Worm (Caenorhabditis elegans): Measurements from ENCODE around the gene F28H6.8.

The F28H6.8 gene

DNA sequence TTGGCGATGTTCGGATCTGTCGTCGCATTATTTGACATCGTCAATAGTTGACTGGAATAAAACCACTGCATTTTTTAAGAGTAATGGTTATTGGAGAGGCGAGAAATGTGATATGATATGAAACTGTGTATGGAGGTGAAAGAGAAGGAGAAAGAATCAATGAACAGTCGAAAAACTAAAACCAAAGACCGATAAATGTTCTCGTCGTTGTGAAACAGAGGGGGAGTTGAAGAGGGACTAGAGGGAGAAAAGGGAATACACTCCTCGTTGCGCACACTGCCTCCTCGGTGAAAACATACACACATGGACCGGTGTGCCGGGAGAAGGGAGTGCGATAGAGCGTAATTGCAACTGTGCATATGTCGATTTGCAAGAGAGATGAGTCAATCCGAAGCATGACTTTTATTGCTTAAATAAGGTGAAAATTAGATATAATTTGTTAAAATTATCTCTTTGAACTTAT is 35.5 kb upstream of the F28H6.8 start, which contains the start of gene sym-4:
TSS of gene sym-4 (minus strand) at position 51 of the 463 bp plus-strand sequence.
- TF ChIP-seq Y79H2A.3 (GFP tag; conservative IDR thresholded peaks at IDR 0.05) (no peak), Y95B8A.8 (GFP tag; IDR thresholded peaks at IDR 0.05) (no peak), egrh-3 (GFP tag; IDR thresholded peaks at IDR 0.05) (0 out of 2 replicates have a peak, but pooled peaks have one; percentile 27), T07F8.4 (tag; optimal IDR thresholded peaks at IDR 0.05) (no peak), unc-62 (GFP tag; optimal IDR thresholded peaks at IDR 0.05) (no peak), unc-130 (GFP tag; optimal IDR thresholded peaks at IDR 0.05) (no peak), fkh-3 (tag; optimal IDR thresholded peaks at IDR 0.05) (no peak), F22D6.2 (tag; optimal IDR thresholded peaks at IDR 0.05) (no peak), F39B2.1 (GFP tag; IDR thresholded peaks at IDR 0.05) (no peak), rcor-1 (GFP tag; IDR thresholded peaks at IDR 0.05) (peak; percentile 54), hmg-1.2 (GFP tag; IDR thresholded peaks at IDR 0.05) (peak; percentile 91), F23B12.7 (tag; optimal IDR thresholded peaks at IDR 0.05; ENCODE audit: insufficient read depth) (peak; percentile 63), ztf-22 (GFP tag; optimal IDR thresholded peaks at IDR 0.05) (peak; percentile 79), repo-1 (tag; optimal IDR thresholded peaks at IDR 0.05) (peak; percentile 54), B0336.3 (GFP tag; IDR thresholded peaks at IDR 0.05) (peak; percentile 89), akir-1 (GFP tag; optimal IDR thresholded peaks at IDR 0.05) (peak; percentile 30), K11D2.4 (GFP tag; IDR thresholded peaks at IDR 0.05) (peak; percentile 84), zim-3 (tag; optimal IDR thresholded peaks at IDR 0.05) (no peak), ceh-91 (GFP tag; IDR thresholded peaks at IDR 0.05) (no peak), T26A5.8 (tag; optimal IDR thresholded peaks at IDR 0.05) (no peak), xnd-1 (tag; optimal IDR thresholded peaks at IDR 0.05) (no peak), ceh-40 (GFP tag; IDR thresholded peaks at IDR 0.05) (no peak), chd-7 (tag; optimal IDR thresholded peaks at IDR 0.05) (peak; percentile 77), sdz-38 (tag; optimal IDR thresholded peaks at IDR 0.05) (no peak), efl-1 (GFP tag; optimal IDR thresholded peaks at IDR 0.05) (peak; percentile 12), ceh-79 (tag; optimal IDR thresholded peaks at IDR 0.05) (no peak), F57C9.4 (tag; optimal IDR thresholded peaks at IDR 0.05) (no peak), pbrm-1 (GFP tag; IDR thresholded peaks at IDR 0.05) (peak; percentile 72; the same call in 1 of the 2 replicates), ztf-18 (tag; optimal IDR thresholded peaks at IDR 0.05) (peak; percentile 87), ceh-27 (GFP tag; optimal IDR thresholded peaks at IDR 0.05) (peak; percentile 86), Y53F4B.3 (GFP tag; IDR thresholded peaks at IDR 0.05) (no peak), ccch-3 (GFP tag; optimal IDR thresholded peaks at IDR 0.05) (no peak), let-526 (GFP tag; IDR thresholded peaks at IDR 0.05) (peak; percentile 83; the same call in 1 of the 2 replicates), tbp1 (GFP tag; optimal IDR thresholded peaks at IDR 0.05) (peak; percentile 68), lin-35 (GFP tag; optimal IDR thresholded peaks at IDR 0.05) (peak in 1 of 3 experiments; percentile 77), attf-5 (GFP tag; optimal IDR thresholded peaks at IDR 0.05) (peak; percentile 98), mcd-1 (GFP tag; IDR thresholded peaks at IDR 0.05) (peak; percentile 97), let-607 (tag; optimal IDR thresholded peaks at IDR 0.05) (peak; percentile 69), Y67H2A.10 (GFP tag; conservative IDR thresholded peaks at IDR 0.05) (peak; percentile 73; the same call in 1 of the 2 replicates), lsl-1 (GFP tag; optimal IDR thresholded peaks at IDR 0.05) (no peak), madf-10 (tag; optimal IDR thresholded peaks at IDR 0.05) (peak; percentile 87), Y56A3A.18 (GFP tag; IDR thresholded peaks at IDR 0.05) (0 out of 2 replicates have a peak, but pooled peaks have one; percentile 31), die-1 (tag; optimal IDR thresholded peaks at IDR 0.05) (peak; percentile 59), egl-44 (GFP tag; IDR thresholded peaks at IDR 0.05) (peak; percentile 85; the same call in 1 of the 2 replicates), ztf-28 (GFP tag; IDR thresholded peaks at IDR 0.05) (no peak), him-1 (tag; optimal IDR thresholded peaks at IDR 0.05) (no peak), zfh-2 (GFP tag; conservative IDR thresholded peaks at IDR 0.05) (peak; percentile 89), madf-3 (GFP tag; IDR thresholded peaks at IDR 0.05) (no peak), snpc-3.4 (tag; optimal IDR thresholded peaks at IDR 0.05) (no peak)
